Worm (Caenorhabditis elegans): ENCODE measurements around the gene K12H4.6.

The K12H4.6 gene

ce11 chrIII:8027942-8028341, 14.7 kb downstream of the K12H4.6 start, which contains the start of gene mdt-30:
Gene mdt-30 (minus strand): TSS chrIII:8028042.
- no peak for TF ChIP-seq T26A8.4 (GFP tag; IDR thresholded peaks at IDR 0.05)
- no peak for TF ChIP-seq snpc-1.2 (GFP tag; IDR thresholded peaks at IDR 0.05)
- TF ChIP-seq madf-5 (GFP tag; IDR thresholded peaks at IDR 0.05), result no peak
- TF ChIP-seq aha-1 (tag), result peak; percentile 28

ce11 chrIII:8022077-8022476, 20.6 kb downstream of the K12H4.6 start, which contains the start of gene F44B9.2:
Gene F44B9.2 (plus strand): TSS chrIII:8022463.
- TF ChIP-seq hlh-30 (tag; optimal IDR thresholded peaks at IDR 0.05; ENCODE audit: insufficient read depth) (no peak), snpc-4 (tag; optimal IDR thresholded peaks at IDR 0.05) (no peak), ceh-82 (tag; optimal IDR thresholded peaks at IDR 0.05) (no peak), lin-29 (GFP tag; IDR thresholded peaks at IDR 0.05) (no peak), mep-1 (tag; optimal IDR thresholded peaks at IDR 0.05) (no peak), skn-1 (tag; optimal IDR thresholded peaks at IDR 0.05) (no peak), aha-1 (tag) (peak; percentile 46), lin-13 (GFP tag; optimal IDR thresholded peaks at IDR 0.05) (no peak), unc-62 (GFP tag; optimal IDR thresholded peaks at IDR 0.05 in 1 of 2) (peak in 1 of 2 experiments; percentile 95), unc-62 (tag; optimal IDR thresholded peaks at IDR 0.05) (no peak), zip-11 (GFP tag; IDR thresholded peaks at IDR 0.05) (no peak), aly-2 (tag; optimal IDR thresholded peaks at IDR 0.05) (no peak), mes-2 (tag; optimal IDR thresholded peaks at IDR 0.05; ENCODE audit: poor library complexity, severe bottlenecking) (no peak), mxl-3 (GFP tag; optimal IDR thresholded peaks at IDR 0.05) (no peak), nhr-76 (tag; optimal IDR thresholded peaks at IDR 0.05) (no peak), zip-2 (tag; optimal IDR thresholded peaks at IDR 0.05) (no peak), ceh-20 (GFP tag; IDR thresholded peaks at IDR 0.05) (no peak), fos-1 (tag; optimal IDR thresholded peaks at IDR 0.05) (no peak)

- TF ChIP-seq nhr-41 (GFP tag; IDR thresholded peaks at IDR 0.05) (no peak), fos-1 (tag; optimal IDR thresholded peaks at IDR 0.05) (no peak), lin-38 (GFP tag; IDR thresholded peaks at IDR 0.05) (peak; percentile 71), mdt-29 (GFP tag; IDR thresholded peaks at IDR 0.05) (0 out of 2 replicates have a peak, but pooled peaks have one; percentile 18), hif-1 (tag; optimal IDR thresholded peaks at IDR 0.05) (peak in 1 of 2 experiments; percentile 58), unc-130 (GFP tag; optimal IDR thresholded peaks at IDR 0.05) (peak; percentile 17), hlh-11 (tag; optimal IDR thresholded peaks at IDR 0.05) (peak; percentile 91), arid-1 (GFP tag; conservative IDR thresholded peaks at IDR 0.05) (peak; percentile 43; the same call in 1 of the 2 replicates), lin-13 (GFP tag; optimal IDR thresholded peaks at IDR 0.05) (peak; percentile 84), rbr-2 (tag; optimal IDR thresholded peaks at IDR 0.05) (peak; percentile 57), nhr-6 (tag; optimal IDR thresholded peaks at IDR 0.05) (peak; percentile 87), mdl-1 (tag; optimal IDR thresholded peaks at IDR 0.05) (peak in 1 of 2 experiments; percentile 14), nhr-77 (tag; optimal IDR thresholded peaks at IDR 0.05) (peak; percentile 17), dve-1 (tag; optimal IDR thresholded peaks at IDR 0.05; ENCODE audit: insufficient read depth) (peak; percentile 78), hlh-30 (tag; optimal IDR thresholded peaks at IDR 0.05; ENCODE audit: insufficient read depth) (peak; percentile 78), F26F4.8 (GFP tag; conservative IDR thresholded peaks at IDR 0.05) (no peak), F49E8.2 (tag; optimal IDR thresholded peaks at IDR 0.05; ENCODE audit: borderline replicate concordance) (no peak), nhr-25 (tag; optimal IDR thresholded peaks at IDR 0.05; ENCODE audit: borderline replicate concordance, insufficient read depth) (peak; percentile 11), php-3 (GFP tag; IDR thresholded peaks at IDR 0.05) (no peak), mes-2 (tag; optimal IDR thresholded peaks at IDR 0.05; ENCODE audit: poor library complexity, severe bottlenecking) (peak; percentile 91), nhr-42 (GFP tag; IDR thresholded peaks at IDR 0.05) (0 out of 2 replicates have a peak, but pooled peaks have one; percentile 20), hmg-1.1 (GFP tag; IDR thresholded peaks at IDR 0.05) (peak; percentile 70), ceh-28 (tag; optimal IDR thresholded peaks at IDR 0.05) (peak; percentile 58), vab-7 (GFP tag; IDR thresholded peaks at IDR 0.05) (0 out of 2 replicates have a peak, but pooled peaks have one; percentile 25), dpl-1 (GFP tag; optimal IDR thresholded peaks at IDR 0.05) (peak; percentile 89), aha-1 (tag) (peak; percentile 6), daf-16 (GFP tag; optimal IDR thresholded peaks at IDR 0.05) (no peak), daf-16 (tag; optimal IDR thresholded peaks at IDR 0.05) (peak; percentile 51), F37D6.2 (tag; optimal IDR thresholded peaks at IDR 0.05) (peak; percentile 24), lsy-2 (tag; optimal IDR thresholded peaks at IDR 0.05) (peak in 1 of 2 experiments; percentile 90)
These were observed 21.8 kb downstream of the K12H4.6 start, which contains the start of gene lin-36 for ce11 chrIII:8020823-8021332. Gene lin-36 (minus strand): TSS chrIII:8020873.
